Worm (Caenorhabditis elegans) whole organism, early embryonic: ENCODE results near the gene gst-18.

Experiments used
- aly-1 ChIP-seq: sonication (generic microtip); optimal IDR thresholded peaks from 2 replicates; lab custom pipeline; 2016; ENCODE audit warnings: missing genetic modification characterization, missing compliant biosample characterization
- ama-1 ChIP-seq: fragments of 150-350 bp; optimal IDR thresholded peaks from 2 replicates; lab custom pipeline; 2014
- ceh-36 ChIP-seq: sonication (generic microtip); optimal IDR thresholded peaks from 2 replicates; lab custom pipeline; 2016; ENCODE audit warnings: missing genetic modification characterization, inconsistent platforms, missing compliant biosample characterization
- pes-1 ChIP-seq: fragments of 200-800 bp; sonication (Bioruptor generic); IDR thresholded peaks from 2 replicates; pipeline ENCODE4 v1.3.6; 2022; ENCODE audit warnings: missing genetic modification reagents, missing genetic modification characterization, missing compliant biosample characterization
- scrt-1 ChIP-seq: fragments of 200-800 bp; sonication (Bioruptor generic); IDR thresholded peaks from 2 replicates; pipeline ENCODE4 v1.3.6; 2022; ENCODE audit warnings: missing genetic modification characterization, missing compliant biosample characterization
- tbx-37 ChIP-seq: fragments of 200-800 bp; sonication (Bioruptor generic); conservative IDR thresholded peaks from 2 replicates; pipeline ENCODE4 v1.3.6; 2022; ENCODE audit warnings: missing genetic modification reagents, missing genetic modification characterization, missing compliant biosample characterization

- TF ChIP-seq pes-1 (no peak), tbx-37 (GFP tag; lab: Robert Waterston, UW) (no peak), ama-1 (no peak), aly-1 (no peak), ceh-36 (tag; lab: Kevin White, UChicago) (no peak), scrt-1 (GFP tag; lab: Robert Waterston, UW) (no peak)
These were observed 40.2 kb downstream of the gst-18 start, which contains the start of gene clec-145 for ce11 chrII:13590461-13590860.
